Worm (Caenorhabditis elegans): ENCODE measurements around the gene F45E1.4.
A peak's percentile ranks its signal among the peaks of the same experiment; 100 is the strongest.

F45E1.4 gene

DNA sequence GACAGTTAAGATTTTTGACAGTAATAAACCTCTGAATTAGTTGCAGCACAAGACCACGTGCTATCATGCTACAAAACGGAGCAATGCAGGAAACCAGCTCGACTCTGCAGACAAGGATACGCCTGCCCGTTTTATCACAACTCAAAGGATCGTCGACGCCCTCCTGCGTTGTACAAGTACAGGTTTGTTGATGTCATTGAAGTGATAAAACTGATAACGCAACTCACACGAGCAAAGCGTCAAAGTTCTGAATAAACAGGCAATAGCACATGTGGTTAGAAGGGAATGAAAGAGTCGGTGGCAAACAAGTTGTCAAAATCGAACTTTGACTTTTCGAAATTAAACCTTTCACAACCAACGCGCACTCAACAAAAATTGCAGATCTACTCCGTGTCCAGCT is 36.9 kb downstream of the F45E1.4 start (continued):
- peak in 1 of 2 experiments; percentile 60 for TF ChIP-seq mdl-1 (tag; optimal IDR thresholded peaks at IDR 0.05)

DNA sequence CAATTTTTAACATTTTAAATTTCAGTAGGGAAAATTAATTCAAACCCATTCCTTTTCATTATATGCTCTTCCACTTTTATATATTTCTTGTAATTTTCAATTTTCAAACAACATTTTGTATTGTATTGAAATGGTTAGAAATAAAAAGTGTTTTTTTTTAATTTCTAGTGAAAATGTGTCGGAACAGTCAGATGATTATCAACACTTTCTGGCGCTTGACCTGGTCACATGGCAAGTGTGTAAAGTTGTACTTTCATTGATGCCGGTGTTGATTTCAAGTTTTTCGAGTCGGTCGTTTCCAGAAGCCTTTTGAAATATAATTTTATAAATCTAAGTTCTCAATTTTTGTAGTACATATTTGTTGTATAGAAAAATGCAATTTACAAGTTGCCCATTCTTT is 40.9 kb downstream of the F45E1.4 start:
- TF ChIP-seq snu-23 (GFP tag; optimal IDR thresholded peaks at IDR 0.05) (peak; percentile 67), elt-2 (tag; optimal IDR thresholded peaks at IDR 0.05) (peak; percentile 46), nhr-19 (GFP tag; conservative IDR thresholded peaks at IDR 0.05) (peak; percentile 44), mdl-1 (tag; optimal IDR thresholded peaks at IDR 0.05) (peak in 1 of 2 experiments; percentile 40), nhr-71 (tag; optimal IDR thresholded peaks at IDR 0.05) (peak; percentile 68), pag-3 (tag; optimal IDR thresholded peaks at IDR 0.05; ENCODE audit: borderline replicate concordance, insufficient read depth) (peak; percentile 4), blmp-1 (tag; optimal IDR thresholded peaks at IDR 0.05) (peak; percentile 72), egl-13 (tag; optimal IDR thresholded peaks at IDR 0.05) (no peak), lin-14 (GFP tag; optimal IDR thresholded peaks at IDR 0.05) (peak; percentile 64), efl-1 (optimal IDR thresholded peaks at IDR 0.05) (no peak), efl-1 (GFP tag; optimal IDR thresholded peaks at IDR 0.05 in 1 of 2) (peak in 1 of 2 experiments; percentile 34), lsy-2 (tag; optimal IDR thresholded peaks at IDR 0.05) (peak; percentile 9 to 19), nhr-90 (tag; optimal IDR thresholded peaks at IDR 0.05; ENCODE audit: poor library complexity) (peak; percentile 13), nhr-12 (tag; optimal IDR thresholded peaks at IDR 0.05) (no peak), nhr-20 (tag; optimal IDR thresholded peaks at IDR 0.05) (peak; percentile 64), lin-35 (GFP tag; optimal IDR thresholded peaks at IDR 0.05) (peak in 1 of 2 experiments; percentile 68), rnt-1 (tag; optimal IDR thresholded peaks at IDR 0.05) (peak; percentile 27), zag-1 (tag; optimal IDR thresholded peaks at IDR 0.05) (no peak), C04F5.9 (tag; optimal IDR thresholded peaks at IDR 0.05) (no peak), dpl-1 (GFP tag; optimal IDR thresholded peaks at IDR 0.05) (peak in 1 of 3 experiments; percentile 11)

DNA sequence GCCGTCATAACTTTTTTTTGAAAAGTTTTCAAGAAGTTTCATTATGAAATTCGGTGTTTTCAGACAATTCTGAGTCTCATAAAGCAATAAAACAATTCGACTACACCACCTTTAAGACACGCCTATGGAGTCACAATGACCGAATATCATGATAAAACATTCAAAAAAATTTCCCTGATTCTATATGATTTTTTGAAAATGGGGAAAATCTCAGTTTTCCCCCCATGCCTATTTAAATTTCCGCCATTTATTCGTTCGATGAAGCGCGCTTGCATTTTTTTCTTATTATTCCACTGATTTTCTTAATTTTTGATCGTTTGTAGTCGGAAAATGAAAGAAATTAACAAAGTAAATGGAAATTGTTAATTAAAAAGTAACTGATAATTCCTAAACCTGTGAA is 41.7 kb downstream of the F45E1.4 start:
- TF ChIP-seq efl-1 (optimal IDR thresholded peaks at IDR 0.05) (peak in 1 of 2 experiments; percentile 7), efl-1 (GFP tag; optimal IDR thresholded peaks at IDR 0.05 in 1 of 2) (peak; percentile 50 to 93), mab-9 (GFP tag; IDR thresholded peaks at IDR 0.05) (0 out of 2 replicates have a peak, but pooled peaks have one; percentile 6), lin-35 (GFP tag; optimal IDR thresholded peaks at IDR 0.05) (peak in 1 of 2 experiments; percentile 1), blmp-1 (tag; optimal IDR thresholded peaks at IDR 0.05) (no peak), swsn-7 (tag; optimal IDR thresholded peaks at IDR 0.05) (no peak)

DNA sequence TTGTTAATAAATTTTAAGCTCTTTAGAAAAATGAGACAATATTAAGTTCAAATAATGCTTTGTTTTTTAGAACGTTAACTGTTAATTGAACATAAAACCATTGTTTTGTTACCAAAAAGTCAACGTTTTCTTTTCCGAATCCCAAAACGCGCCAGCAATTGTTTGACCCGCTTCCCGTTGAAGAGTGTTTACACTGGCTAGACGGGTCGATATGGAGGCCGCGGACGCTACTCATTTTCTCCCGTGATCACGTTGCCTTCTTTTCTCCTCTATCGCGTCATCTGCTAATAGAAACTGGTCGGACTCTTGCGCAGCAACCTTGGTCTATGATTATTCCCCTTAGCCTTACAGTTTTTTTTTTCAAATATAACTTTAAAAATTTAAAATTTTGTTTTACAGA is 43.3 kb downstream of the F45E1.4 start, which contains the start of gene C34D10.1:
Gene C34D10.1, plus strand, starts transcription at position 400 of the 400 bp plus-strand sequence.
- TF ChIP-seq nhr-237 (tag; optimal IDR thresholded peaks at IDR 0.05) = no peak
- TF ChIP-seq ceh-90 (tag; optimal IDR thresholded peaks at IDR 0.05) = no peak
- no peak for TF ChIP-seq egl-27 (tag; optimal IDR thresholded peaks at IDR 0.05)
- no peak for TF ChIP-seq hlh-17 (GFP tag; optimal IDR thresholded peaks at IDR 0.05; ENCODE audit: borderline replicate concordance)
- TF ChIP-seq unc-62 (GFP tag; optimal IDR thresholded peaks at IDR 0.05) = no peak
- no peak for TF ChIP-seq nhr-84 (tag; optimal IDR thresholded peaks at IDR 0.05)
- peak; percentile 63 for TF ChIP-seq nhr-90 (tag; optimal IDR thresholded peaks at IDR 0.05; ENCODE audit: poor library complexity)
- TF ChIP-seq C16A3.4 (tag; optimal IDR thresholded peaks at IDR 0.05) = peak; percentile 79
- TF ChIP-seq skn-1 (tag; optimal IDR thresholded peaks at IDR 0.05) = no peak
- peak in 1 of 2 experiments; percentile 83 for TF ChIP-seq mdl-1 (tag; optimal IDR thresholded peaks at IDR 0.05)
- no peak for TF ChIP-seq fkh-10 (GFP tag; optimal IDR thresholded peaks at IDR 0.05)
- peak; percentile 50 for TF ChIP-seq lin-13 (GFP tag; optimal IDR thresholded peaks at IDR 0.05)
- peak; percentile 80 for TF ChIP-seq tbx-2 (tag; optimal IDR thresholded peaks at IDR 0.05)
- no peak for TF ChIP-seq ceh-88 (GFP tag; IDR thresholded peaks at IDR 0.05)
- TF ChIP-seq ceh-8 (GFP tag; optimal IDR thresholded peaks at IDR 0.05) = no peak
- TF ChIP-seq unc-98 (GFP tag; IDR thresholded peaks at IDR 0.05) = no peak
- TF ChIP-seq lin-35 (GFP tag; optimal IDR thresholded peaks at IDR 0.05) = peak; percentile 65 to 76
- no peak for TF ChIP-seq unc-30 (tag; optimal IDR thresholded peaks at IDR 0.05)
- TF ChIP-seq egl-13 (tag; optimal IDR thresholded peaks at IDR 0.05) = no peak
- TF ChIP-seq mab-9 (GFP tag; IDR thresholded peaks at IDR 0.05) = no peak
- TF ChIP-seq zag-1 (tag; optimal IDR thresholded peaks at IDR 0.05) = no peak
- TF ChIP-seq ets-5 (GFP tag; IDR thresholded peaks at IDR 0.05) = no peak
- TF ChIP-seq C04F5.9 (tag; optimal IDR thresholded peaks at IDR 0.05) = no peak
- no peak for TF ChIP-seq aha-1 (tag; optimal IDR thresholded peaks at IDR 0.05)
- no peak for TF ChIP-seq Y116A8C.19 (tag; optimal IDR thresholded peaks at IDR 0.05; ENCODE audit: borderline replicate concordance)
- no peak for TF ChIP-seq nhr-12 (tag; optimal IDR thresholded peaks at IDR 0.05)
- TF ChIP-seq snpc-4 (tag; optimal IDR thresholded peaks at IDR 0.05) = peak; percentile 31
- peak; percentile 78 for TF ChIP-seq swsn-7 (tag; optimal IDR thresholded peaks at IDR 0.05)
- peak; percentile 50 to 72 (median 66) for TF ChIP-seq dpl-1 (GFP tag; optimal IDR thresholded peaks at IDR 0.05)
- TF ChIP-seq pqm-1 (tag; optimal IDR thresholded peaks at IDR 0.05) = no peak
- TF ChIP-seq lir-3 (tag; optimal IDR thresholded peaks at IDR 0.05; ENCODE audit: poor library complexity) = no peak
- peak; percentile 48 to 58 for TF ChIP-seq efl-1 (optimal IDR thresholded peaks at IDR 0.05)
- peak in 1 of 2 experiments; percentile 63 for TF ChIP-seq efl-1 (GFP tag; optimal IDR thresholded peaks at IDR 0.05 in 1 of 2)
- TF ChIP-seq alr-1 (tag; optimal IDR thresholded peaks at IDR 0.05; ENCODE audit: borderline replicate concordance) = no peak
